Worm (Caenorhabditis elegans): ENCODE results near the gene gasr-8.
A peak's percentile ranks its signal among the peaks of the same experiment; 100 is the strongest.

gasr-8 gene

ce11 chrV:14689060-14689750 lies at the start of gene gasr-8:
TSS of gene gasr-8 (plus strand) at chrV:14689110.
- TF ChIP-seq scrt-1 (GFP tag; IDR thresholded peaks at IDR 0.05) (0 out of 2 replicates have a peak, but pooled peaks have one; percentile 72), flt-1 (GFP tag; IDR thresholded peaks at IDR 0.05) (peak; percentile 84), sea-1 (GFP tag; conservative IDR thresholded peaks at IDR 0.05) (peak; percentile 79), F13C5.2 (tag; optimal IDR thresholded peaks at IDR 0.05) (no peak), tra-4 (tag; optimal IDR thresholded peaks at IDR 0.05) (peak; percentile 40), hnd-1 (tag; optimal IDR thresholded peaks at IDR 0.05) (peak; percentile 32), ceh-13 (GFP tag; optimal IDR thresholded peaks at IDR 0.05) (peak; percentile 58), tbx-11 (GFP tag; IDR thresholded peaks at IDR 0.05) (peak; percentile 73; the same call in 1 of the 2 replicates), hmbx-1 (tag; optimal IDR thresholded peaks at IDR 0.05) (no peak), ets-7 (tag; optimal IDR thresholded peaks at IDR 0.05) (no peak), B0310.2 (tag; optimal IDR thresholded peaks at IDR 0.05) (peak; percentile 43), ama-1 (optimal IDR thresholded peaks at IDR 0.05) (no peak), hmg-4 (GFP tag; optimal IDR thresholded peaks at IDR 0.05) (peak; percentile 26), tbx-37 (GFP tag; conservative IDR thresholded peaks at IDR 0.05) (peak; percentile 64), aly-1 (tag; optimal IDR thresholded peaks at IDR 0.05) (peak; percentile 57), pes-1 (GFP tag; IDR thresholded peaks at IDR 0.05) (peak; percentile 84)

- TF ChIP-seq tra-4 (tag; optimal IDR thresholded peaks at IDR 0.05) (no peak), scrt-1 (GFP tag; IDR thresholded peaks at IDR 0.05) (no peak), flt-1 (GFP tag; IDR thresholded peaks at IDR 0.05) (no peak), ama-1 (optimal IDR thresholded peaks at IDR 0.05) (no peak), hmbx-1 (tag; optimal IDR thresholded peaks at IDR 0.05) (no peak), pes-1 (GFP tag; IDR thresholded peaks at IDR 0.05) (no peak), ceh-13 (GFP tag; optimal IDR thresholded peaks at IDR 0.05) (no peak), tbx-11 (GFP tag; IDR thresholded peaks at IDR 0.05) (no peak), aly-1 (tag; optimal IDR thresholded peaks at IDR 0.05) (no peak), B0310.2 (tag; optimal IDR thresholded peaks at IDR 0.05) (no peak), tbx-37 (GFP tag; conservative IDR thresholded peaks at IDR 0.05) (no peak), F13C5.2 (tag; optimal IDR thresholded peaks at IDR 0.05) (no peak), hmg-4 (GFP tag; optimal IDR thresholded peaks at IDR 0.05) (no peak), hnd-1 (tag; optimal IDR thresholded peaks at IDR 0.05) (no peak), sea-1 (GFP tag; conservative IDR thresholded peaks at IDR 0.05) (no peak), ets-7 (tag; optimal IDR thresholded peaks at IDR 0.05) (no peak), ceh-36 (tag; optimal IDR thresholded peaks at IDR 0.05) (no peak)
These were observed 48.8 kb upstream of the gasr-8 start, which contains the start of gene F43D2.7 for ce11 chrV:14640071-14640470. TSS of gene F43D2.7 (minus strand) at chrV:14640171.

- TF ChIP-seq sea-1 (GFP tag; conservative IDR thresholded peaks at IDR 0.05) (no peak), ceh-36 (tag; optimal IDR thresholded peaks at IDR 0.05) (no peak), hnd-1 (tag; optimal IDR thresholded peaks at IDR 0.05) (no peak), aly-1 (tag; optimal IDR thresholded peaks at IDR 0.05) (no peak), tbx-11 (GFP tag; IDR thresholded peaks at IDR 0.05) (no peak), hmbx-1 (tag; optimal IDR thresholded peaks at IDR 0.05) (no peak), tbx-37 (GFP tag; conservative IDR thresholded peaks at IDR 0.05) (no peak), hmg-4 (GFP tag; optimal IDR thresholded peaks at IDR 0.05) (no peak), tra-4 (tag; optimal IDR thresholded peaks at IDR 0.05) (no peak), F13C5.2 (tag; optimal IDR thresholded peaks at IDR 0.05) (no peak), B0310.2 (tag; optimal IDR thresholded peaks at IDR 0.05) (no peak), ama-1 (optimal IDR thresholded peaks at IDR 0.05) (no peak), scrt-1 (GFP tag; IDR thresholded peaks at IDR 0.05) (no peak), flt-1 (GFP tag; IDR thresholded peaks at IDR 0.05) (no peak), ets-7 (tag; optimal IDR thresholded peaks at IDR 0.05) (no peak), pes-1 (GFP tag; IDR thresholded peaks at IDR 0.05) (no peak), ceh-13 (GFP tag; optimal IDR thresholded peaks at IDR 0.05) (no peak)
These were observed 48.1 kb upstream of the gasr-8 start, which contains the start of gene C54G10.1 for ce11 chrV:14640769-14641168. TSS of gene C54G10.1 (plus strand) at chrV:14641101.

- TF ChIP-seq B0310.2 (tag; optimal IDR thresholded peaks at IDR 0.05): no peak
- no peak for TF ChIP-seq ets-7 (tag; optimal IDR thresholded peaks at IDR 0.05)
- no peak for TF ChIP-seq tbx-37 (GFP tag; conservative IDR thresholded peaks at IDR 0.05)
- no peak for TF ChIP-seq pes-1 (GFP tag; IDR thresholded peaks at IDR 0.05)
- no peak for TF ChIP-seq F13C5.2 (tag; optimal IDR thresholded peaks at IDR 0.05)
- no peak for TF ChIP-seq hmbx-1 (tag; optimal IDR thresholded peaks at IDR 0.05)
- TF ChIP-seq ceh-13 (GFP tag; optimal IDR thresholded peaks at IDR 0.05): no peak
These were observed 46.9 kb upstream of the gasr-8 start for ce11 chrV:14642016-14642415.

ce11 chrV:14645817-14646789 lies 42.8 kb upstream of the gasr-8 start, which contains the start of the genes rfc-1 and pmp-3:
TSS of gene rfc-1 (minus strand) at chrV:14645979.
TSS of gene pmp-3 (plus strand) at chrV:14646739.
- peak; percentile 36 for TF ChIP-seq hmg-4 (GFP tag; optimal IDR thresholded peaks at IDR 0.05)
- TF ChIP-seq tbx-37 (GFP tag; conservative IDR thresholded peaks at IDR 0.05): no peak
- 0 out of 2 replicates have a peak, but pooled peaks have one; percentile 25 for TF ChIP-seq flt-1 (GFP tag; IDR thresholded peaks at IDR 0.05)

ce11 chrV:14648825-14649224 lies 40.1 kb upstream of the gasr-8 start:
- TF ChIP-seq hmbx-1 (tag; optimal IDR thresholded peaks at IDR 0.05): no peak
- TF ChIP-seq sea-1 (GFP tag; conservative IDR thresholded peaks at IDR 0.05): no peak
- TF ChIP-seq ceh-36 (tag; optimal IDR thresholded peaks at IDR 0.05): no peak
- TF ChIP-seq scrt-1 (GFP tag; IDR thresholded peaks at IDR 0.05): no peak
- TF ChIP-seq aly-1 (tag; optimal IDR thresholded peaks at IDR 0.05): no peak
- no peak for TF ChIP-seq tra-4 (tag; optimal IDR thresholded peaks at IDR 0.05)
- TF ChIP-seq tbx-37 (GFP tag; conservative IDR thresholded peaks at IDR 0.05): no peak
- TF ChIP-seq ceh-13 (GFP tag; optimal IDR thresholded peaks at IDR 0.05): no peak
- no peak for TF ChIP-seq flt-1 (GFP tag; IDR thresholded peaks at IDR 0.05)
- TF ChIP-seq hmg-4 (GFP tag; optimal IDR thresholded peaks at IDR 0.05): no peak
